Fruit fly (Drosophila melanogaster) whole organism, prepupa: Measurements from ENCODE around the gene CG15141.

Experiments
- Blimp-1 ChIP-seq: fragments of 200-800 bp; sonication (Bioruptor generic); optimal IDR thresholded peaks from 3 replicates; lab custom pipeline; 2017; ENCODE audit warnings: missing biosample characterization, missing genetic modification characterization, mild to moderate bottlenecking, moderate library complexity, missing genetic modification reagents
- CG10631 ChIP-seq: fragments of 200-800 bp; sonication (Bioruptor generic); optimal IDR thresholded peaks from 2 replicates; lab custom pipeline; 2016; ENCODE audit warnings: missing biosample characterization, missing genetic modification characterization
- CG10669 ChIP-seq: fragments of 200-800 bp; sonication (Bioruptor generic); optimal IDR thresholded peaks from 3 replicates; lab custom pipeline; 2018; ENCODE audit warnings: missing biosample characterization, mild to moderate bottlenecking, missing genetic modification characterization, moderate library complexity
- CG11902 ChIP-seq: fragments of 200-800 bp; sonication (Bioruptor generic); optimal IDR thresholded peaks from 3 replicates; lab custom pipeline; 2016; ENCODE audit warnings: missing biosample characterization, missing genetic modification characterization
- CG15336 ChIP-seq: fragments of 200-800 bp; sonication (Bioruptor generic); IDR thresholded peaks from 2 replicates; pipeline ENCODE4 v1.3.6; 2022; ENCODE audit warnings: missing biosample characterization, missing genetic modification characterization
- CG1621 ChIP-seq: fragments of 200-800 bp; sonication (Bioruptor generic); optimal IDR thresholded peaks from 3 replicates; lab custom pipeline; 2018; ENCODE audit warnings: missing biosample characterization, mild to moderate bottlenecking, missing genetic modification characterization
- CG16779 ChIP-seq: fragments of 200-800 bp; sonication (Bioruptor generic); optimal IDR thresholded peaks from 3 replicates; lab custom pipeline; 2017; ENCODE audit warnings: missing biosample characterization, mild to moderate bottlenecking, missing genetic modification characterization
- CG3032 ChIP-seq: fragments of 200-800 bp; optimal IDR thresholded peaks from 2 replicates; lab custom pipeline; 2019; ENCODE audit warnings: missing biosample characterization, mild to moderate bottlenecking, missing genetic modification characterization, moderate library complexity
- CG31627 ChIP-seq: fragments of 200-800 bp; sonication (Bioruptor generic); optimal IDR thresholded peaks from 3 replicates; lab custom pipeline; 2016; ENCODE audit warnings: missing biosample characterization, missing genetic modification characterization
- CG32006 ChIP-seq: fragments of 200-800 bp; sonication (Bioruptor generic); optimal IDR thresholded peaks from 3 replicates; lab custom pipeline; 2017; ENCODE audit warnings: missing biosample characterization, mild to moderate bottlenecking, missing genetic modification characterization
- CG34406 ChIP-seq: fragments of 200-800 bp; sonication (Bioruptor generic); optimal IDR thresholded peaks from 3 replicates; lab custom pipeline; 2016; ENCODE audit warnings: missing biosample characterization, missing genetic modification characterization
- CG3919 ChIP-seq: fragments of 200-800 bp; sonication (Bioruptor generic); optimal IDR thresholded peaks from 3 replicates; lab custom pipeline; 2016; ENCODE audit warnings: missing biosample characterization, missing genetic modification characterization
- CG4318 ChIP-seq: fragments of 200-800 bp; sonication (Bioruptor generic); optimal IDR thresholded peaks from 3 replicates; lab custom pipeline; 2017; ENCODE audit warnings: missing biosample characterization, mild to moderate bottlenecking, missing genetic modification characterization
- CG6163 ChIP-seq: fragments of 200-800 bp; sonication (Bioruptor generic); IDR thresholded peaks from 3 replicates; pipeline ENCODE4 v1.3.6; 2022; ENCODE audit warnings: missing biosample characterization, missing genetic modification characterization
- CG6276 ChIP-seq: fragments of 200-800 bp; sonication (Bioruptor generic); optimal IDR thresholded peaks from 2 replicates; lab custom pipeline; 2017; ENCODE audit warnings: missing biosample characterization, mild to moderate bottlenecking, missing genetic modification characterization
- CG6808 ChIP-seq: fragments of 200-800 bp; sonication (Bioruptor generic); optimal IDR thresholded peaks from 3 replicates; lab custom pipeline; 2017; ENCODE audit warnings: missing biosample characterization, missing genetic modification characterization, mild to moderate bottlenecking, moderate library complexity, missing genetic modification reagents
- CG7368 ChIP-seq: fragments of 200-800 bp; sonication (Bioruptor generic); optimal IDR thresholded peaks from 3 replicates; lab custom pipeline; 2016; ENCODE audit warnings: missing biosample characterization, missing genetic modification characterization
- CG8319 ChIP-seq: fragments of 200-800 bp; sonication (Bioruptor generic); optimal IDR thresholded peaks from 3 replicates; lab custom pipeline; 2016; ENCODE audit warnings: missing biosample characterization, missing genetic modification characterization
- CG8632 ChIP-seq: fragments of 200-800 bp; sonication (Bioruptor generic); optimal IDR thresholded peaks from 3 replicates; lab custom pipeline; 2016; ENCODE audit warnings: missing biosample characterization, missing genetic modification characterization
- CG9139 ChIP-seq: fragments of 200-800 bp; sonication (Bioruptor generic); optimal IDR thresholded peaks from 3 replicates; lab custom pipeline; 2017; ENCODE audit warnings: missing biosample characterization, mild to moderate bottlenecking, missing genetic modification characterization
- Eip75B ChIP-seq: fragments of 200-800 bp; sonication (Bioruptor generic); optimal IDR thresholded peaks from 3 replicates; lab custom pipeline; 2016; ENCODE audit warnings: missing biosample characterization, missing genetic modification characterization
- Eip78C ChIP-seq: fragments of 200-800 bp; sonication (Bioruptor generic); peaks from one replicate; lab custom pipeline; 2016; ENCODE audit warnings: missing biosample characterization, missing genetic modification characterization
- Eip93F ChIP-seq: fragments of 200-800 bp; sonication (Bioruptor generic); optimal IDR thresholded peaks from 2 replicates; lab custom pipeline; 2016; ENCODE audit warnings: missing biosample characterization, mild to moderate bottlenecking, missing genetic modification characterization
- Ets21C ChIP-seq: fragments of 200-800 bp; sonication (Bioruptor generic); optimal IDR thresholded peaks from 3 replicates; lab custom pipeline; 2016; ENCODE audit warnings: missing biosample characterization, missing genetic modification characterization
- Hr39 ChIP-seq: fragments of 200-800 bp; sonication (Bioruptor generic); optimal IDR thresholded peaks from 2 replicates; lab custom pipeline; 2016; ENCODE audit warnings: missing biosample characterization, missing genetic modification characterization
- Hr4 ChIP-seq: fragments of 200-800 bp; sonication (Bioruptor generic); optimal IDR thresholded peaks from 3 replicates; lab custom pipeline; 2016; ENCODE audit warnings: missing biosample characterization, missing genetic modification characterization
- Lpt ChIP-seq: fragments of 200-800 bp; sonication (Bioruptor generic); optimal IDR thresholded peaks from 3 replicates; lab custom pipeline; 2016; ENCODE audit warnings: missing biosample characterization, missing genetic modification characterization
- OdsH ChIP-seq: fragments of 200-800 bp; sonication (Bioruptor generic); optimal IDR thresholded peaks from 3 replicates; lab custom pipeline; 2016; ENCODE audit warnings: missing biosample characterization, missing genetic modification characterization
- Smox ChIP-seq: fragments of 200-800 bp; sonication (Bioruptor generic); optimal IDR thresholded peaks from 3 replicates; lab custom pipeline; 2016; ENCODE audit warnings: missing biosample characterization, missing genetic modification characterization
- Sox14 ChIP-seq: fragments of 200-800 bp; sonication (Bioruptor generic); optimal IDR thresholded peaks from 3 replicates; lab custom pipeline; 2016; ENCODE audit warnings: missing biosample characterization, missing genetic modification characterization
- achi ChIP-seq: fragments of 200-800 bp; sonication (Bioruptor generic); optimal IDR thresholded peaks from 3 replicates; lab custom pipeline; 2016; ENCODE audit warnings: missing biosample characterization, missing genetic modification characterization
- acj6 ChIP-seq: fragments of 200-800 bp; sonication (Bioruptor generic); optimal IDR thresholded peaks from 3 replicates; lab custom pipeline; 2016; ENCODE audit warnings: missing biosample characterization, missing genetic modification characterization
- dac ChIP-seq: fragments of 200-800 bp; sonication (Bioruptor generic); optimal IDR thresholded peaks from 2 replicates; lab custom pipeline; 2017; ENCODE audit warnings: missing biosample characterization, mild to moderate bottlenecking, missing genetic modification characterization
- dsx ChIP-seq: fragments of 200-800 bp; optimal IDR thresholded peaks from 3 replicates; lab custom pipeline; 2019; ENCODE audit warnings: missing biosample characterization, mild to moderate bottlenecking, missing genetic modification characterization, moderate library complexity; ENCODE audit not compliant: poor library complexity, severe bottlenecking
- eg ChIP-seq: fragments of 200-800 bp; sonication (Bioruptor generic); IDR thresholded peaks from 3 replicates; pipeline ENCODE4 v1.3.6; 2022; ENCODE audit warnings: missing biosample characterization, missing genetic modification characterization
- esn ChIP-seq: fragments of 200-800 bp; sonication (Bioruptor generic); optimal IDR thresholded peaks from 2 replicates; lab custom pipeline; 2016; ENCODE audit warnings: missing biosample characterization, mild to moderate bottlenecking, missing genetic modification characterization, moderate library complexity
- fd59A ChIP-seq: fragments of 200-800 bp; sonication (Bioruptor generic); optimal IDR thresholded peaks from 2 replicates; lab custom pipeline; 2017; ENCODE audit warnings: missing biosample characterization, mild to moderate bottlenecking, missing genetic modification characterization, missing genetic modification reagents
- fkh ChIP-seq: fragments of 200-800 bp; sonication (Bioruptor generic); optimal IDR thresholded peaks from 3 replicates; lab custom pipeline; 2017; ENCODE audit warnings: missing biosample characterization, mild to moderate bottlenecking, missing genetic modification characterization, moderate library complexity
- lz ChIP-seq: fragments of 200-800 bp; sonication (Bioruptor generic); optimal IDR thresholded peaks from 3 replicates; lab custom pipeline; 2016; ENCODE audit warnings: missing biosample characterization, missing genetic modification characterization
- salr ChIP-seq, 2 experiments: fragments of 200-800 bp; sonication (Bioruptor generic); optimal IDR thresholded peaks; 3 replicates each; lab custom pipeline; 2016 to 2018; ENCODE audit warnings: missing biosample characterization in 2 of 2, missing genetic modification characterization in 2 of 2, mild to moderate bottlenecking in 1 of 2
- ss ChIP-seq, 2 experiments: fragments of 200-800 bp; sonication (Bioruptor generic); optimal IDR thresholded peaks; 2 replicates in 1 of 2; 3 replicates in 1 of 2; lab custom pipeline; 2017 to 2018; ENCODE audit warnings: mild to moderate bottlenecking in 2 of 2, missing biosample characterization in 2 of 2, missing genetic modification characterization in 2 of 2, moderate library complexity in 1 of 2
- svp ChIP-seq: fragments of 200-800 bp; sonication (Bioruptor generic); peaks from one replicate; lab custom pipeline; 2016; ENCODE audit warnings: missing biosample characterization, missing genetic modification characterization
- topi ChIP-seq: fragments of 200-800 bp; sonication (Bioruptor generic); optimal IDR thresholded peaks from 3 replicates; lab custom pipeline; 2016; ENCODE audit warnings: missing biosample characterization, missing genetic modification characterization
- vri ChIP-seq: fragments of 200-800 bp; sonication (Bioruptor generic); optimal IDR thresholded peaks from 3 replicates; lab custom pipeline; 2016; ENCODE audit warnings: missing biosample characterization, mild to moderate bottlenecking, missing genetic modification characterization

Gene CG15141

DNA sequence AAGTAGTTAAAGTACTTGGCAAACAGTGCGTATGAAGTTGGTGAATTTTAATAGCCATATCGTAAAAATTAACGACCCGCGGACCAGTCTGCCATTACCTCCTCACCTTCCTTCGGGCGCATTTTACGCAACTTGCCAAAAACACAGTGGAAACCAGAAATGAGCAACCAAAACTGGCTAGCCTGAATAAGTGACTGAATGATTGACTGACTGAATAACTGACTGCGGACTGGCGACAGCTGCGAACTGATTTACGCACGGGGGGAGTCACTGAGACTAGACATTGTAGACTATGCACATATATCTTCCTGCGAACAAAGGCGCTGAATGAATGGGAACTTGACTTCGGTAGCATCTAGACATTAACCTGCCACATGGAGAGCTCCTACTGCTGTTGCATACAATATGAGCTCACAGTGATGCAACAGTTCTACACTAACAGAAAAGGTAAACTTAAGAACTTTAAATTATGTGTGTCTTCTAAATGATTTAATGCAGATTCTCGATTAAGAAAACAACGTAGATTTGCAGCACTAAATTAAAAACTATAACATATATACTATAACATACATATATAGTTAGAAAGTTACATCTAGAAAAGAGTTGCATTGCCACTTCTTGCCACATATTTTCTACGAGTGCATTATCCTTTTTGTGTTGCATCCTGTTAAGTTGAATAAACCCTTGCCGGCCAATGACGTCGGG lies 34.3 kb upstream of the CG15141 start:
- TF ChIP-seq CG32006 (GFP tag; lab: Kevin White, UChicago) (peak; percentile 47), Eip93F (GFP tag; lab: Kevin White, UChicago) (no peak), fkh (GFP tag; lab: Kevin White, UChicago) (no peak), CG10631 (GFP tag; lab: Kevin White, UChicago) (peak; percentile 35), vri (GFP tag; lab: Kevin White, UChicago) (no peak), CG15336 (GFP tag; lab: Robert Waterston, UW) (0 out of 2 replicates have a peak, but pooled peaks have one; percentile 8), CG10669 (GFP tag; lab: Kevin White, UChicago) (no peak), CG4318 (GFP tag; lab: Kevin White, UChicago) (no peak), achi (peak; percentile 7), Eip78C (GFP tag; lab: Kevin White, UChicago) (peak; percentile 58), CG1621 (tag; lab: Kevin White, UChicago) (no peak), salr (GFP tag; optimal IDR thresholded peaks at IDR 0.05; lab: Kevin White, UChicago) (no peak), dsx (GFP tag; lab: Kevin White, UChicago) (peak; percentile 82), OdsH (no peak)

DNA sequence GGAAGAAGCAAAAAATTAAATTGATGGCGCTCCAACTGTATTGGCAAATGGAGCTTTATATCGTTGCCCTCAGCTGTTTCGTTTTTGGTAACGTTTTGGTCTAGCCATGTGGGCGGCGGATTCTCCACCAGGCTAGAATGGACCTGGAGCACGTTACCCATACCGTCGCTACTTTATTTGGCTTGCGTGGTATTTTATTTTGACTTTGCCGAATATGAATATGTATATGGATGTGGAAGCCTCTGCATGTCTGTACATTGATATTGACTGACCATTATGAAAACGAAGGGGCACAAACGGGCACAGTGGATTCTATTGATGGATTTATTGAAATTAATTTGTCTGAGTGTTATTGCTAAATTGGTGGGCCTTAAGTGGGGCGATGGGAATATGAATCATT lies 32.6 kb upstream of the CG15141 start:
- no peak for TF ChIP-seq Eip75B (GFP tag; lab: Kevin White, UChicago)

DNA sequence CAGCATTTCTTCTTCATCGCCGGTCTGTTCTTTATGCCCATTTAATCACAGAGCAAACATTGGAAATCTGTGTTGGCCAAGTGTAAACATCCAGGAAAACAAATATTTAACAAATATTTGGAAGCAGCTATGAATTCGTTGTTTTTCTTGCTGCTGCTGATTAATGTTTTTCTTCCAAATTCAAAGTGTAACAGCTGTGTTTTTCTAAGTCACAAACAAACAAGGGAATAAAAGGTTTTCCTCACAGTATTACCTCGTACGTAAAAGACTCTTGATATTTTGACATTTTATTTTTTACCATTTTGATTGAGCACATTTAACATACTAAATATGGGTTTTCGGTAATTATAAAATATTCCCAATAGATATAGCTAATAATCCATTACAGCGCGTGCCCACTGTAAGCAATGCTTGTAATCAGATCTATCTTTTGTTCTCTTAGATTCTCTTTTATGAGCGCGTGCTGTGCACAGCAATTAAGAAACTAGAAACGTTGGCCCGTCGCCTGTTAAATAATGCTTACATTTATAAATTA lies 31.6 kb upstream of the CG15141 start:
- peak; percentile 54 for TF ChIP-seq CG8319 (GFP tag; lab: Kevin White, UChicago)
- peak; percentile 87 for TF ChIP-seq Hr4
- peak; percentile 53 for TF ChIP-seq CG7368 (GFP tag; lab: Kevin White, UChicago)
- peak; percentile 71 for TF ChIP-seq lz (GFP tag; lab: Kevin White, UChicago)
- peak; percentile 86 for TF ChIP-seq Sox14 (GFP tag; lab: Kevin White, UChicago)
- peak; percentile 89 for TF ChIP-seq Eip78C (GFP tag; lab: Kevin White, UChicago)
- TF ChIP-seq CG8632 (GFP tag; lab: Kevin White, UChicago), result peak; percentile 65
- TF ChIP-seq CG11902 (GFP tag; lab: Kevin White, UChicago), result peak; percentile 51
- TF ChIP-seq OdsH, result peak; percentile 80
- no peak for TF ChIP-seq Blimp-1 (GFP tag; lab: Kevin White, UChicago)
- TF ChIP-seq achi, result peak; percentile 81
- peak; percentile 79 for TF ChIP-seq CG3919 (GFP tag; lab: Kevin White, UChicago)
- TF ChIP-seq dac, result peak; percentile 46
- peak; percentile 90 for TF ChIP-seq CG6163 (GFP tag; lab: Robert Waterston, UW)
- peak; percentile 32 for TF ChIP-seq dsx (GFP tag; lab: Kevin White, UChicago)
- peak; percentile 68 for TF ChIP-seq esn (GFP tag; lab: Kevin White, UChicago)
- TF ChIP-seq fd59A (GFP tag; lab: Kevin White, UChicago), result peak; percentile 49
- peak; percentile 10 for TF ChIP-seq CG16779 (tag; lab: Kevin White, UChicago)
- TF ChIP-seq fkh (GFP tag; lab: Kevin White, UChicago), result peak; percentile 100
- TF ChIP-seq CG34406 (GFP tag; lab: Kevin White, UChicago), result peak; percentile 64
- TF ChIP-seq svp (GFP tag; lab: Kevin White, UChicago), result peak; percentile 90
- no peak for TF ChIP-seq CG9139
- peak; percentile 93 for TF ChIP-seq eg
- peak in 1 of 2 experiments; percentile 50 for TF ChIP-seq ss (GFP tag; optimal IDR thresholded peaks at IDR 0.05; lab: Kevin White, UChicago)
- peak; percentile 60 for TF ChIP-seq CG6808
- peak; percentile 59 for TF ChIP-seq Lpt
- peak; percentile 79 for TF ChIP-seq acj6 (GFP tag; lab: Kevin White, UChicago)
- peak; percentile 54 for TF ChIP-seq CG10669 (GFP tag; lab: Kevin White, UChicago)
- peak; percentile 76 for TF ChIP-seq Hr39 (GFP tag; lab: Kevin White, UChicago)
- TF ChIP-seq topi (GFP tag; lab: Kevin White, UChicago), result peak; percentile 60
- TF ChIP-seq CG3032 (tag; lab: Kevin White, UChicago), result peak; percentile 66
- peak; percentile 83 for TF ChIP-seq CG15336 (GFP tag; lab: Robert Waterston, UW)
- TF ChIP-seq CG1621 (tag; lab: Kevin White, UChicago), result peak; percentile 58
- TF ChIP-seq CG10631 (GFP tag; lab: Kevin White, UChicago), result peak; percentile 68
- TF ChIP-seq CG31627 (GFP tag; lab: Kevin White, UChicago), result peak; percentile 79
- TF ChIP-seq CG6276 (GFP tag; lab: Kevin White, UChicago), result peak; percentile 74
- TF ChIP-seq Eip93F (GFP tag; lab: Kevin White, UChicago), result no peak
- peak; percentile 60 for TF ChIP-seq Smox (GFP tag; lab: Kevin White, UChicago)
- TF ChIP-seq Ets21C (GFP tag; lab: Kevin White, UChicago), result peak; percentile 47
